Fruit fly (Drosophila melanogaster): Measurements from ENCODE around the gene janA.

DNA sequence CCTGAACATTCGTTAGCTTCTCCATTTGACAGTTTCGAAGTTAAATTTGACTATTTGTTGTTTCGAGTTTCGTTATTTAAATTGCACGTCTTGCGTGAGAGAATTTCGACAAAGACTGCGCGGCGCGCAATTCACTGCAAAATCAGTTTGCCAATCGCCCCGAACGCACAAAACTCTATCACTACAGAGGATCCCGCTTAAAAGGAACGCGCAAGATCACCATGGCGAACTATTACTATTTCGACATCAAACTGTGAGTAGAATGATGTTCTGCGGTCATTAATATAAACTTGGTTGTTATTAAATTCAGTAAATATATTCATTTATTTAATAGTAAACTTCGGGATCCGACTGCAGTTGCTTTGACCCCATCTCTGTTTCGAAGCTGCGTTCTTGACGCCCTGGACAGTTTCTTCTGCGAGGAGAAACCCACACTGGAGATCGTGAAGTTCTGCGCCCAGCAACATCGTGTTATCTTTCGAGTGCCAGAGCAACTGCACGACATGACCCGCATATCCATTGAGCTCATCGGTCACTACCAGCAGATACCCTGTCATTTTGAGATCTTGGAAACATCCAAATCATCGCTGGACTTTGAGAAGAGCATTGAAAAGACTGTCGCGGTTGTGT, 16.7 kb upstream of the janA start, which contains the start of the genes Rpp14b and spn-A:
- TF ChIP-seq pan (optimal IDR thresholded peaks at IDR 0.05) (no peak), Dll (optimal IDR thresholded peaks at IDR 0.05) (no peak), usp (GFP tag; optimal IDR thresholded peaks at IDR 0.05) (no peak), psq (optimal IDR thresholded peaks at IDR 0.05) (no peak), CG8478 (optimal IDR thresholded peaks at IDR 0.05) (no peak)
